Worm (Caenorhabditis elegans): ENCODE measurements around the gene srx-22.

Gene srx-22

DNA sequence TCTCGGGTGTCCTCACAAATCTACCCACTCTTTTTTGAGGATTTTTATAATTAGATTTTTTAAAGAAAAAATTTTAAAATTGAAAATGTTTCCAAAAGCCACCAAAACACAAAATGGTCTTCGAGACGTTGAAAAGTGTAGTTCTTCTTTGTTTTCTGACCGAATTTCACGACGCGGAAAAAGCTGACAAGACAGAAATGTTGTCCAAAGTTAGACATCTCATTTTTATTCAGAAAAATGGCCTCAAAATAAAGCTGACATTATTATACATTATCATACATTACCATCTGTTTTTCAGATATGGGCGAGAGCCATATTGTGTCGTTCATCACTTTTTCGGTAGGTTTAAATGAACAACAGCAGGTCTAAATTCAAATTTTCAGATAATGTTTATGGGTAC lies at the start of gene srx-22:
Gene srx-22, plus strand, starts transcription at position 301 of the 400 bp plus-strand sequence.
- no peak for TF ChIP-seq tab-1 (GFP tag; IDR thresholded peaks at IDR 0.05)
- no peak for TF ChIP-seq flt-1 (GFP tag; IDR thresholded peaks at IDR 0.05)
- TF ChIP-seq klf-2 (GFP tag; conservative IDR thresholded peaks at IDR 0.05) = no peak

DNA sequence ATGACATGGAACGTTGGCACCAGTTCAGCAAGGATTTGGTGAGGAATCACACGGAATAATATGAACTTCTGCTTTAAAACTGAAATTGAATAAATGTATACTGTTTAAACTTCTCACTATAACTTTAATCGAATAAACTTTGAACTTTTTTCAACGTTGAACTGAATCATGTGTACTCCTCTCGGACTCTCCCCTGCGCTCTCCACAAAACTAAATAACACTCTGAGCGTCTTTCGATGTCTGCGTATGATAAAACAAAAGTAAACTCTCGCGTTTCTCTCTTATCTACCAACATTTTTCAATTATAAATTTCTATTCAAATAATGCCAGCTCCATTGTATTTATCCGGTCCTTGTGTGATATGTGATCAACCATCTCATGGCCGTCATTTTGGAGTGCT lies 47.9 kb upstream of the srx-22 start:
- TF ChIP-seq med-1 (GFP tag; optimal IDR thresholded peaks at IDR 0.05; ENCODE audit: insufficient read depth) (no peak), klf-2 (GFP tag; conservative IDR thresholded peaks at IDR 0.05) (no peak), T22C8.4 (GFP tag; IDR thresholded peaks at IDR 0.05) (no peak), ztf-29 (GFP tag; IDR thresholded peaks at IDR 0.05) (no peak), flt-1 (GFP tag; IDR thresholded peaks at IDR 0.05) (no peak), ztf-23 (GFP tag; IDR thresholded peaks at IDR 0.05) (no peak), ref-1 (GFP tag; conservative IDR thresholded peaks at IDR 0.05) (no peak), tab-1 (GFP tag; IDR thresholded peaks at IDR 0.05) (no peak), cog-1 (tag; optimal IDR thresholded peaks at IDR 0.05) (no peak)

DNA sequence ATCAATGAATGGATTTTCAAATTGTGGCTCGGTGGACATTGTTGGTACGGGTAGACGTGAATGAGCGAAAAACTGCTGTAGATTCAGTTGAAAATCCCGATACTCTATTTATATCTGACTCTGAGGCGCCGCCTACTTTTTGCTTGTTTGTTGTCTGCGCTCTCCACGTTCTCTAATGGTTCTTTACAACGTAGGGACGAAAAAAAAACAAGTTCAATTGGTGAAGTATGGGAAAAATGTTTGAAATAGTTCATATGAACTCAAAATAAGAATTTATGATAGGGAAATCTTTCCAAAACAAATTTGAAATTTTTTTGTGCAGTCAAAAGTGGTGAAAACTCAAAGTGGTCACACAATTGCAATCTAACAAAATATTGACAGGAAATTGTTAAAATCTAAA lies 44.9 kb upstream of the srx-22 start, which contains the start of gene F48G7.10:
Gene F48G7.10, minus strand, starts transcription at position 101 of the 400 bp plus-strand sequence.
- TF ChIP-seq tab-1 (GFP tag; IDR thresholded peaks at IDR 0.05) = no peak
- no peak for TF ChIP-seq cog-1 (tag; optimal IDR thresholded peaks at IDR 0.05)
- TF ChIP-seq T22C8.4 (GFP tag; IDR thresholded peaks at IDR 0.05) = no peak
- no peak for TF ChIP-seq klf-2 (GFP tag; conservative IDR thresholded peaks at IDR 0.05)
- TF ChIP-seq med-1 (GFP tag; optimal IDR thresholded peaks at IDR 0.05; ENCODE audit: insufficient read depth) = no peak
- TF ChIP-seq flt-1 (GFP tag; IDR thresholded peaks at IDR 0.05) = no peak
- TF ChIP-seq ztf-23 (GFP tag; IDR thresholded peaks at IDR 0.05) = no peak
- TF ChIP-seq ref-1 (GFP tag; conservative IDR thresholded peaks at IDR 0.05) = no peak
- no peak for TF ChIP-seq ztf-29 (GFP tag; IDR thresholded peaks at IDR 0.05)

DNA sequence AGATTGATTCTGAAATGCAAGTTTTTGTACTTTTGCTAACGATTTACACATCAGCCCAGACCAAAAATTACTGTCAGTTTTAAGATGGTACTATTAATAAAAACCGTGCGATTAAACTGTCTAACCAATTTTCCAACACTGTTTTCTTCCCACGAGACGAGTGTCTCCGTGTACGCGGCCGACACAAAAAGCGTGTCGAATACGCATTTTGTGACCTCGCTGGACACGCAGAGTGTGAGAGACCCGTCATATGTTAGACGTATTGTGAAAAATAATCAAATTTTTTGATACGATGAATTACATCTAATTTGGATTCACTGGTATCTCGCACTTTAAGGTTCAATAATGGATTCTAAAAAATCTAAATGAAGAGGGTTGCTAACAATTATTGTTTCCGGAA lies 44.1 kb upstream of the srx-22 start:
- TF ChIP-seq ref-1 (GFP tag; conservative IDR thresholded peaks at IDR 0.05) (no peak), tab-1 (GFP tag; IDR thresholded peaks at IDR 0.05) (no peak), flt-1 (GFP tag; IDR thresholded peaks at IDR 0.05) (no peak), klf-2 (GFP tag; conservative IDR thresholded peaks at IDR 0.05) (no peak), ztf-29 (GFP tag; IDR thresholded peaks at IDR 0.05) (no peak), T22C8.4 (GFP tag; IDR thresholded peaks at IDR 0.05) (no peak), cog-1 (tag; optimal IDR thresholded peaks at IDR 0.05) (no peak), ztf-23 (GFP tag; IDR thresholded peaks at IDR 0.05) (no peak), med-1 (GFP tag; optimal IDR thresholded peaks at IDR 0.05; ENCODE audit: insufficient read depth) (no peak)

DNA sequence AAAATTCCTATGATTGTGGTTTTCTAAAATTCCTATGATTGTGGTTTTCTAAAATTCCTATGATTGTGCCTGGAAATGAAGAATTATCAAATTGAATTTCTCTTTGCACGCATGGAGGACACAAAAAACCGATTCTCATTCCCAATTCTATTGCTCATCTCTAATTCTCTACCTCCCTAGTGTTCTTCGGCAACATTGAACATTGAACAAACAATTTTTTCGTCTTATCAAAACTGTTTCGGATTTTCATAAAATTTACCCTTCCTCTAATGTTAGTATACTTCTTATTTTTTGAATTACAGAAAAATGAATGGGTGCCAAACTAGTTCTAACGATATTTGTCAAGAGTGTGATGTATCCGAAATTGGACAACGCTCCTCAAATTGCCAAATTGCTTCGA lies 43.5 kb upstream of the srx-22 start, which contains the start of gene pals-31:
Gene pals-31, plus strand, starts transcription at position 301 of the 400 bp plus-strand sequence.
- TF ChIP-seq ztf-29 (GFP tag; IDR thresholded peaks at IDR 0.05) (no peak), ref-1 (GFP tag; conservative IDR thresholded peaks at IDR 0.05) (no peak)

DNA sequence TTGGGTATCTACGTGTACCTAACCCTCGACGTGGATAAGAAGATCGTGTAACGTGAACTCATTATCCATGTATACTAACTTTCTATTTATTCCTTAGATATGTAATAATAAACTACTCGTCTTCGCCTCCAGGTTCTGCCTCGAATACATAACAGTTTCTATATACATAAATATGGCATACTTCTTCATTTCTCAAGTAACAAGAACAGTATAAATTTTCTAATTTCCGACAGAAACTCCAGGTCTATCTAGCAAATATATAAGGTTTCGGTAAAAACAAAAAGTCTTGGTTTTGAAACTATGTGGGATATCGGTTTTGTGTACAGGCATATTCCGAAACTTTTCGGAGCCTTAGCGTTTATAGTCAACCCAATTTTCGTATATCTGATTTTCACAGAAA lies 41.4 kb upstream of the srx-22 start, which contains the start of gene srj-37:
Gene srj-37, plus strand, starts transcription at position 301 of the 400 bp plus-strand sequence.
- no peak for TF ChIP-seq T22C8.4 (GFP tag; IDR thresholded peaks at IDR 0.05)
- TF ChIP-seq cog-1 (tag; optimal IDR thresholded peaks at IDR 0.05) = no peak
- no peak for TF ChIP-seq ref-1 (GFP tag; conservative IDR thresholded peaks at IDR 0.05)
- no peak for TF ChIP-seq tab-1 (GFP tag; IDR thresholded peaks at IDR 0.05)
- no peak for TF ChIP-seq med-1 (GFP tag; optimal IDR thresholded peaks at IDR 0.05; ENCODE audit: insufficient read depth)
- no peak for TF ChIP-seq ztf-23 (GFP tag; IDR thresholded peaks at IDR 0.05)
- TF ChIP-seq klf-2 (GFP tag; conservative IDR thresholded peaks at IDR 0.05) = no peak
- no peak for TF ChIP-seq ztf-29 (GFP tag; IDR thresholded peaks at IDR 0.05)
- TF ChIP-seq flt-1 (GFP tag; IDR thresholded peaks at IDR 0.05) = no peak

DNA sequence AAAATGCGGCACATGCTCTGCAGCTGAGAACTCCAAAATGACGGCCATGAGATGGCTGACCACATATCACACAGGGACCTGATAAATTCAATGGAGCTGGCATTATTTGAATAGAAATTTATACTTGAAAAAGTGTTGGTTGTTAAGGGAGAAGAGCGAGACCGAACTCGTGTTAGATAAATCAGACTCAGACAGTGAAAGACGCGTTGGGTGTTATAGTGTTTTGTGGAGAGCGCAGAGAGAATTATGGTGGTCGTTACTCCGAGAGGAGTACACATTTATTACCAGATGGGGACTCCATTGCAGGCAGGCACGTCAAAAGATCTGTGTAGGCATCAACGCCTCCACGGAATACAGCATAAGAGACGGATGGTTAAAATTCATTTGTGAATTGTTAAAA lies 37.0 kb upstream of the srx-22 start, which contains the start of gene nhr-190:
Gene nhr-190, minus strand, starts transcription at position 175 of the 400 bp plus-strand sequence.
- TF ChIP-seq ref-1 (GFP tag; conservative IDR thresholded peaks at IDR 0.05) = no peak
- TF ChIP-seq T22C8.4 (GFP tag; IDR thresholded peaks at IDR 0.05) = no peak
- no peak for TF ChIP-seq med-1 (GFP tag; optimal IDR thresholded peaks at IDR 0.05; ENCODE audit: insufficient read depth)
- TF ChIP-seq ztf-23 (GFP tag; IDR thresholded peaks at IDR 0.05) = no peak
- no peak for TF ChIP-seq tab-1 (GFP tag; IDR thresholded peaks at IDR 0.05)
- no peak for TF ChIP-seq ztf-29 (GFP tag; IDR thresholded peaks at IDR 0.05)
- TF ChIP-seq cog-1 (tag; optimal IDR thresholded peaks at IDR 0.05) = no peak
- no peak for TF ChIP-seq klf-2 (GFP tag; conservative IDR thresholded peaks at IDR 0.05)
- no peak for TF ChIP-seq flt-1 (GFP tag; IDR thresholded peaks at IDR 0.05)

DNA sequence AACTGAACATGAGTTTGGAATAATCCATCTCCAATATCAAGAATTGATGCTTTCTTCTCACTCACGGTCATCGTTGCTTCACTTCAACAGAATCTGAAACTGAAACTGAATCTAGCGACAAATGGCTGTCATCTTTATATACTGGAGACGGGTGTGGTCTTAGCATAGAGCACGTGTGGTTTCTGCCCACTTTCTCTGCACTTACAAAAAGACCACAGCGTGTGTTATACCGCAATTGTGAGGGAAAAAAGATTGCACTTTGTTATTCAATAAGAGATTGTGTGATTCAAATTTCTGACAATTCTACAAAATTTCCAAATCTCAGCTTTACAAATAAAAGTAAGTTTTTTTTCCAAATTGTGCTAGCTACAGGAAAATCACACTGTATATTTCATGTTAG lies 33.6 kb upstream of the srx-22 start, which contains the start of gene F48G7.12:
Gene F48G7.12, minus strand, starts transcription at position 101 of the 400 bp plus-strand sequence.
- TF ChIP-seq ztf-23 (GFP tag; IDR thresholded peaks at IDR 0.05) = no peak
- TF ChIP-seq tab-1 (GFP tag; IDR thresholded peaks at IDR 0.05) = no peak
- no peak for TF ChIP-seq T22C8.4 (GFP tag; IDR thresholded peaks at IDR 0.05)
- TF ChIP-seq med-1 (GFP tag; optimal IDR thresholded peaks at IDR 0.05; ENCODE audit: insufficient read depth) = no peak
- no peak for TF ChIP-seq flt-1 (GFP tag; IDR thresholded peaks at IDR 0.05)
- no peak for TF ChIP-seq klf-2 (GFP tag; conservative IDR thresholded peaks at IDR 0.05)
- TF ChIP-seq ztf-29 (GFP tag; IDR thresholded peaks at IDR 0.05) = no peak
- no peak for TF ChIP-seq cog-1 (tag; optimal IDR thresholded peaks at IDR 0.05)
- no peak for TF ChIP-seq ref-1 (GFP tag; conservative IDR thresholded peaks at IDR 0.05)

DNA sequence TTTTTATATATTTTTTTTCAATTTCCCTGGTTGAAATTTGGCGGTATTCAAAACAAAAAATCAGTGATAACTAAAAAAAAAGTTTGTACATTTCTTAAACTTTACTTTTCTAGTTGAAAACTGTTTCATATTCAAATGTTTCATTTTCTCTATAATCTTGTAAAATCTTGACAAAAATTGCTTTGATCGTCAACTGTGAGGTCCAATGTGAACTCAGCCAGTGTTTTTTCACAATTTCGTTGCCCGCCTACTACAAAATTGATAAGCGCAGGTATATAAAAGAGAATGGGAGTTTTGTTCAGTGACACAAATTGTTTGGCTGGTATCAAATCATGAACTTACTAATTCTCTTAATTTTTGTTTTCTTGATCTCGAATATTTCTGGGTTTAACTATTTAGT lies 32.9 kb upstream of the srx-22 start, which contains the start of gene ugt-42:
Gene ugt-42, plus strand, starts transcription at position 301 of the 400 bp plus-strand sequence.
- TF ChIP-seq cog-1 (tag; optimal IDR thresholded peaks at IDR 0.05) = no peak
- no peak for TF ChIP-seq ref-1 (GFP tag; conservative IDR thresholded peaks at IDR 0.05)
- no peak for TF ChIP-seq tab-1 (GFP tag; IDR thresholded peaks at IDR 0.05)
- TF ChIP-seq klf-2 (GFP tag; conservative IDR thresholded peaks at IDR 0.05) = no peak
- no peak for TF ChIP-seq ztf-29 (GFP tag; IDR thresholded peaks at IDR 0.05)
- TF ChIP-seq ztf-23 (GFP tag; IDR thresholded peaks at IDR 0.05) = no peak
- no peak for TF ChIP-seq T22C8.4 (GFP tag; IDR thresholded peaks at IDR 0.05)
- TF ChIP-seq med-1 (GFP tag; optimal IDR thresholded peaks at IDR 0.05; ENCODE audit: insufficient read depth) = no peak
- TF ChIP-seq flt-1 (GFP tag; IDR thresholded peaks at IDR 0.05) = no peak

DNA sequence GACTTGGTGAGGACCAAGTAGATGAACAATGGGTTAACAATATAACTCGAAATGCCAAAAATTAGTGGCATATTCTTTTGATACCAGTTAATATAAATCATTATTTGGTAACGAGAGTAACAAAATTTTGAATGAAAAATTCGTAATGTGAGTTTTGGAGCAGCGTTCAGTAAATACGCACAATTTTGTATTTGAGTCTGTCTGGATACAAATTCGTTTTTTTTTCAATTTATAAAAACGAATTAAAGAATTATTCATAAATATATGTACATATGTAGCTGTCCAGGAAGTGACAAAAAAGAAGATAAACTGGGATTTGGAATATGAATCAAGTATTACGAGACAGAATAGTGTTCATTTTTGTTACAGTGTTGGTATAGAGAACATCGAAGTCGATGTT lies 26.8 kb upstream of the srx-22 start, which contains the start of gene srj-5:
Gene srj-5, minus strand, starts transcription at position 101 of the 400 bp plus-strand sequence.
- TF ChIP-seq flt-1 (GFP tag; IDR thresholded peaks at IDR 0.05) = no peak
- no peak for TF ChIP-seq ref-1 (GFP tag; conservative IDR thresholded peaks at IDR 0.05)
- TF ChIP-seq T22C8.4 (GFP tag; IDR thresholded peaks at IDR 0.05) = no peak
- TF ChIP-seq med-1 (GFP tag; optimal IDR thresholded peaks at IDR 0.05; ENCODE audit: insufficient read depth) = no peak
- TF ChIP-seq tab-1 (GFP tag; IDR thresholded peaks at IDR 0.05) = no peak
- no peak for TF ChIP-seq ztf-29 (GFP tag; IDR thresholded peaks at IDR 0.05)
- no peak for TF ChIP-seq cog-1 (tag; optimal IDR thresholded peaks at IDR 0.05)
- TF ChIP-seq ztf-23 (GFP tag; IDR thresholded peaks at IDR 0.05) = no peak
- TF ChIP-seq klf-2 (GFP tag; conservative IDR thresholded peaks at IDR 0.05) = no peak
